Fruit fly (Drosophila melanogaster) whole organism, embryonic: ENCODE data around the gene CG5388.

Source experiments
- CG2120 ChIP-seq: fragments of 200-800 bp; sonication (Bioruptor generic); optimal IDR thresholded peaks from 3 replicates; lab custom pipeline; 2016; ENCODE audit warnings: missing biosample characterization, missing genetic modification characterization
- CG6765 ChIP-seq: fragments of 200-800 bp; sonication (Bioruptor generic); optimal IDR thresholded peaks from 3 replicates; lab custom pipeline; 2017; ENCODE audit warnings: missing biosample characterization, mild to moderate bottlenecking, missing genetic modification characterization
- h ChIP-seq: fragments of >200 bp; optimal IDR thresholded peaks from 2 replicates; lab custom pipeline; 2017

- TF ChIP-seq CG2120 (GFP tag; lab: Kevin White, UChicago), result no peak
- no peak for TF ChIP-seq h (lab: Kevin White, UChicago)
- TF ChIP-seq CG6765 (GFP tag; lab: Kevin White, UChicago), result no peak
Observed at dm6 chr3R:22330512-22331119, 9.5 kb downstream of the CG5388 start, which contains the start of gene CG33721.
